Fruit fly (Drosophila melanogaster) whole organism, adult: ENCODE data around the gene HDAC11.

ENCODE experiments used
- CG11617 ChIP-seq: fragments of 200-800 bp; sonication (Bioruptor generic); optimal IDR thresholded peaks from 2 replicates; lab custom pipeline; 2017; ENCODE audit warnings: mild to moderate bottlenecking, missing biosample characterization, missing genetic modification reagents, missing genetic modification characterization
- CG1620 ChIP-seq: fragments of 200-800 bp; sonication (Bioruptor generic); optimal IDR thresholded peaks from 2 replicates; lab custom pipeline; 2016; ENCODE audit warnings: missing biosample characterization, missing genetic modification characterization
- CG33017 ChIP-seq: fragments of 200-800 bp; sonication (Bioruptor generic); optimal IDR thresholded peaks from 2 replicates; lab custom pipeline; 2018; ENCODE audit warnings: missing biosample characterization, mild to moderate bottlenecking, missing genetic modification characterization, moderate library complexity
- CG5204 ChIP-seq: fragments of 200-800 bp; sonication (Bioruptor generic); optimal IDR thresholded peaks from 2 replicates; lab custom pipeline; 2016; ENCODE audit warnings: missing biosample characterization, missing genetic modification characterization
- CG7045 ChIP-seq: fragments of 200-800 bp; sonication (Bioruptor generic); optimal IDR thresholded peaks from 2 replicates; lab custom pipeline; 2017; ENCODE audit warnings: missing biosample characterization, mild to moderate bottlenecking, missing genetic modification characterization
- kay ChIP-seq: fragments of 200-800 bp; sonication (Bioruptor generic); peaks from one replicate; lab custom pipeline; 2016; ENCODE audit warnings: missing biosample characterization, missing genetic modification characterization, borderline replicate concordance
- ovo ChIP-seq: fragments of 200-800 bp; sonication (Bioruptor generic); optimal IDR thresholded peaks from 2 replicates; lab custom pipeline; 2016; ENCODE audit warnings: missing biosample characterization, missing genetic modification characterization
- pad ChIP-seq: fragments of 200-800 bp; sonication (Bioruptor generic); optimal IDR thresholded peaks from 3 replicates; lab custom pipeline; 2017; ENCODE audit warnings: missing biosample characterization, missing genetic modification characterization, mild to moderate bottlenecking, moderate library complexity, missing genetic modification reagents

- no peak for TF ChIP-seq CG33017 (tag; lab: Kevin White, UChicago)
- TF ChIP-seq CG5204 (GFP tag; lab: Kevin White, UChicago): no peak
- no peak for TF ChIP-seq ovo (GFP tag; lab: Kevin White, UChicago)
- TF ChIP-seq CG11617 (GFP tag; lab: Kevin White, UChicago): no peak
- TF ChIP-seq CG1620 (GFP tag; lab: Kevin White, UChicago): no peak
- TF ChIP-seq CG7045 (GFP tag; lab: Kevin White, UChicago): no peak
- TF ChIP-seq kay (GFP tag; lab: Kevin White, UChicago): no peak
- TF ChIP-seq pad (GFP tag; lab: Kevin White, UChicago): no peak
Observed at dm6 chr3R:24894419-24895206, 38.6 kb upstream of the HDAC11 start, which contains the start of the genes CG31121 and CG11069.
